Worm (Caenorhabditis elegans) whole organism, dauer: Measurements from ENCODE around the gene nep-12.

Source experiments
- unc-62 ChIP-seq: sonication (generic microtip); optimal IDR thresholded peaks from 2 replicates; lab custom pipeline; 2017; ENCODE audit warnings: missing biosample characterization, missing genetic modification reagents, missing genetic modification characterization

nep-12 gene

DNA sequence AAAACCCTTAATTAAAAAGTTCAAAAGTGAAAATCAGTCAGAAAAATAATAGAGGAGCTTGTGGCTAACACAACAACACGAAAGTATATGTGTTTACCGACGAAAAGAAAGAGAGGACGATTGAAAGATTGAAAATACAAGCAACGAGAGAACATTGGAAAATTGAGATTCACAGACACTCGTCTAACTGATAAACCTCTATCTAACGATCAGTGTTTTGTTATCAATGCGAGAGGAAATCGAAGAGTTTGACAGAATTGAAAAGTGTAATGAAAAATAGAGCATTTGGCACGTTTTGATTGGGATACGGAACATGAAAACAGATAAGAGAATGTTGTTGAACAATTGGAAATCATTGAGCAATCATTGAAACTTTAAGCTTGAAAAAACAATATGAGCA lies 55.6 kb downstream of the nep-12 start:
- TF ChIP-seq unc-62: no peak

DNA sequence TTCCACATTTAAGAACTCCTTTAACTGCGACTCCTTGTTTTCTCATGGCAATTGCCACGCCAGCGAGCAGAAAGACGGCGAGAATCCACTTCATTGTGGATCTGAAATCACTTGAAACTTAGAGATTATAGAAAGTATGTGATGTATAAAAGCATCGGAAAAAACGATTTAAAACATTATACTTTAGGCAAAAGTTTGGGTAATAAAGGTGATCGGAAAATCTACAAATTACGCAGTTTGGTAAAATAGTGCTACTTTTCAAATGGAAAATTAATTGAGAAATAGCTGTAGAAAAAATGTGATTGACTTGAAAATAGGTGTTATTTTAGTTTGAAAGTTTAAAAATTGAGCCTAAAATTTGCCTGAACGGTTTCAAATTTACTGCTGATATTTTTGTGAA lies 56.6 kb downstream of the nep-12 start, which contains the start of gene ttr-41:
TSS of gene ttr-41 (minus strand) at position 101 of the 400 bp plus-strand sequence.
- TF ChIP-seq unc-62: no peak

- TF ChIP-seq unc-62: no peak
These were observed 57.5 kb downstream of the nep-12 start for ce11 chrII:4726750-4727384.

- TF ChIP-seq unc-62: no peak
These were observed 58.2 kb downstream of the nep-12 start, which contains the start of gene F10G7.10 for ce11 chrII:4726120-4726519. F10G7.10 (minus strand) TSS chrII:4726264.
